Worm (Caenorhabditis elegans): ENCODE results near the gene clec-24.

DNA sequence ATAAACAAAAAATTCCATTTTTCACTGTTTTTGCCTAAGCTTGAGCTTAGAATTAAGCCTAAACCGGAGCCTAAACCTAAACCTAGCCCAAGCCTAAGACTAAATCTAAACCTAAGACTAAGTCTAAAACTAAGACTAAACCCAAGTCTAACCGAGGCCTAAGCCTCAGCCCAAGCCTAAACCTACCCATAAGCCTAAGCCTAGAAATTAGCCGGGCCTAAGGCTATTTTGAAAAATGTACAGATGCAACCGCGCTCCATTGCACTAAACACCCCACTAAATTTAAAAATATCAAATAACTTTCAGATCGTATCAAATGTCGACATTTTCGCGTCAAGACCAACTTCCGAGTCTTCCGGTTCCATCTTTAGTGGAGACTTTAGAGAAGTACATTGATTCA is 46.6 kb upstream of the clec-24 start, which contains the start of gene T20B3.1:
- TF ChIP-seq pes-1 (GFP tag; IDR thresholded peaks at IDR 0.05) = no peak
- TF ChIP-seq tbx-37 (GFP tag; conservative IDR thresholded peaks at IDR 0.05) = no peak
- no peak for TF ChIP-seq ama-1 (optimal IDR thresholded peaks at IDR 0.05)
- no peak for TF ChIP-seq ets-7 (tag; optimal IDR thresholded peaks at IDR 0.05)
- no peak for TF ChIP-seq hmbx-1 (tag; optimal IDR thresholded peaks at IDR 0.05)
- TF ChIP-seq flt-1 (GFP tag; IDR thresholded peaks at IDR 0.05) = no peak
- TF ChIP-seq B0310.2 (tag; optimal IDR thresholded peaks at IDR 0.05) = no peak
- TF ChIP-seq ceh-36 (tag; optimal IDR thresholded peaks at IDR 0.05) = no peak
- TF ChIP-seq hmg-4 (GFP tag; optimal IDR thresholded peaks at IDR 0.05) = no peak
- TF ChIP-seq tbx-11 (GFP tag; IDR thresholded peaks at IDR 0.05) = no peak
- no peak for TF ChIP-seq ceh-13 (GFP tag; optimal IDR thresholded peaks at IDR 0.05)
